Fruit fly (Drosophila melanogaster): ENCODE data around the gene CG14200.

dm6 chrX:19535394-19535793 is 40.1 kb downstream of the CG14200 start:
- no peak for TF ChIP-seq Sox14 (GFP tag; optimal IDR thresholded peaks at IDR 0.05)
- no peak for TF ChIP-seq CG16779 (tag; optimal IDR thresholded peaks at IDR 0.05)
- TF ChIP-seq net (GFP tag; optimal IDR thresholded peaks at IDR 0.05), result no peak
- TF ChIP-seq ss (GFP tag; optimal IDR thresholded peaks at IDR 0.05), result no peak

Measured in whole organism, prepupa.